Worm (Caenorhabditis elegans) whole organism, young adult: ENCODE data around the gene mab-10.
A peak's percentile ranks its signal among the peaks of the same experiment; 100 is the strongest.

Experiments
- B0019.2 ChIP-seq: fragments of 200-800 bp; sonication (Bioruptor generic); conservative IDR thresholded peaks from 2 replicates; pipeline ENCODE4 v1.3.6; 2022; ENCODE audit warnings: missing genetic modification reagents, missing genetic modification characterization, missing compliant biosample characterization
- B0035.1 ChIP-seq: sonication (generic microtip); optimal IDR thresholded peaks from 2 replicates; lab custom pipeline; 2016; ENCODE audit warnings: missing genetic modification characterization, mild to moderate bottlenecking, missing compliant biosample characterization, missing genotype, missing genetic modification reagents
- B0261.1 ChIP-seq: sonication (generic microtip); optimal IDR thresholded peaks from 2 replicates; lab custom pipeline; 2016; ENCODE audit warnings: mild to moderate bottlenecking, missing genetic modification characterization, moderate library complexity, missing compliant biosample characterization
- C06A6.2 ChIP-seq: fragments of 200-800 bp; sonication (Bioruptor generic); conservative IDR thresholded peaks from 2 replicates; pipeline ENCODE4 v1.3.6; 2022; ENCODE audit warnings: missing genetic modification characterization, missing compliant biosample characterization
- C17E4.6 ChIP-seq: fragments of 200-800 bp; sonication (Bioruptor generic); IDR thresholded peaks from 2 replicates; pipeline ENCODE4 v1.3.6; 2022; ENCODE audit warnings: missing genetic modification reagents, missing genetic modification characterization, missing compliant biosample characterization
- F10E7.11 ChIP-seq: sonication (generic microtip); optimal IDR thresholded peaks from 2 replicates; lab custom pipeline; 2017; ENCODE audit warnings: mild to moderate bottlenecking, missing genetic modification characterization, moderate library complexity, missing compliant biosample characterization
- F55B11.4 ChIP-seq: sonication (generic microtip); optimal IDR thresholded peaks from 2 replicates; lab custom pipeline; 2016; ENCODE audit warnings: missing compliant biosample characterization, missing genetic modification characterization, borderline replicate concordance; ENCODE audit not compliant: insufficient read depth
- F57A8.1 ChIP-seq: fragments of 200-800 bp; sonication (Bioruptor generic); optimal IDR thresholded peaks from 2 replicates; lab custom pipeline; 2018; ENCODE audit warnings: mild to moderate bottlenecking, missing genetic modification characterization, moderate library complexity, missing compliant biosample characterization
- F57C9.4 ChIP-seq: sonication (generic microtip); optimal IDR thresholded peaks from 2 replicates; lab custom pipeline; 2017; ENCODE audit warnings: mild to moderate bottlenecking, missing genetic modification characterization, missing compliant biosample characterization
- T07F8.4 ChIP-seq: sonication (generic microtip); optimal IDR thresholded peaks from 2 replicates; lab custom pipeline; 2016; ENCODE audit warnings: mild to moderate bottlenecking, missing genetic modification characterization, moderate library complexity, missing compliant biosample characterization
- Y53G8AR.9 ChIP-seq: fragments of 200-800 bp; sonication (Bioruptor generic); conservative IDR thresholded peaks from 2 replicates; pipeline ENCODE4 v1.3.6; 2022; ENCODE audit warnings: missing genetic modification reagents, missing genetic modification characterization, missing compliant biosample characterization
- Y95B8A.8 ChIP-seq: fragments of 200-800 bp; sonication (Bioruptor generic); IDR thresholded peaks from 2 replicates; pipeline ENCODE4 v1.3.6; 2022; ENCODE audit warnings: missing genetic modification reagents, missing genetic modification characterization, missing compliant biosample characterization
- ZK185.1 ChIP-seq: sonication (generic microtip); optimal IDR thresholded peaks from 2 replicates; lab custom pipeline; 2016; ENCODE audit warnings: mild to moderate bottlenecking, missing genetic modification characterization, missing compliant biosample characterization; ENCODE audit not compliant: poor library complexity, severe bottlenecking
- aptf-2 ChIP-seq: fragments of 200-800 bp; sonication (Bioruptor generic); conservative IDR thresholded peaks from 2 replicates; pipeline ENCODE4 v1.3.6; 2022; ENCODE audit warnings: missing genetic modification reagents, missing genetic modification characterization, missing compliant biosample characterization
- atf-7 ChIP-seq: sonication (generic microtip); optimal IDR thresholded peaks from 2 replicates; lab custom pipeline; 2017; ENCODE audit warnings: mild to moderate bottlenecking, missing genetic modification characterization, missing compliant biosample characterization
- cebp-2 ChIP-seq: fragments of 200-800 bp; sonication (Bioruptor generic); IDR thresholded peaks from 2 replicates; pipeline ENCODE4 v1.3.6; 2022; ENCODE audit warnings: missing genetic modification characterization, missing compliant biosample characterization
- ceh-91 ChIP-seq: fragments of 200-800 bp; sonication (Bioruptor generic); IDR thresholded peaks from 2 replicates; pipeline ENCODE4 v1.3.6; 2022; ENCODE audit warnings: missing genetic modification reagents, missing genetic modification characterization, missing compliant biosample characterization
- dpl-1 ChIP-seq: fragments of 150-350 bp; optimal IDR thresholded peaks from 2 replicates; lab custom pipeline; 2014; ENCODE audit warnings: missing biosample characterization, missing genetic modification reagents, missing genetic modification characterization
- egl-18 ChIP-seq: fragments of 200-800 bp; sonication (Bioruptor generic); IDR thresholded peaks from 2 replicates; pipeline ENCODE4 v1.3.6; 2022; ENCODE audit warnings: missing genetic modification reagents, missing genetic modification characterization, missing compliant biosample characterization
- egl-44 ChIP-seq: fragments of 200-800 bp; sonication (Bioruptor generic); IDR thresholded peaks from 2 replicates; pipeline ENCODE4 v1.3.6; 2022; ENCODE audit warnings: missing genetic modification reagents, missing genetic modification characterization, missing compliant biosample characterization
- fkh-3 ChIP-seq: sonication (generic microtip); optimal IDR thresholded peaks from 2 replicates; lab custom pipeline; 2016; ENCODE audit warnings: mild to moderate bottlenecking, missing genetic modification characterization, missing compliant biosample characterization
- gei-17 ChIP-seq: fragments of 200-800 bp; sonication (Bioruptor generic); optimal IDR thresholded peaks from 2 replicates; lab custom pipeline; 2018; ENCODE audit warnings: mild to moderate bottlenecking, missing genetic modification characterization, missing compliant biosample characterization
- him-1 ChIP-seq: sonication (generic microtip); optimal IDR thresholded peaks from 2 replicates; lab custom pipeline; 2016; ENCODE audit warnings: missing genotype, missing genetic modification reagents, missing genetic modification characterization, missing compliant biosample characterization
- hlh-12 ChIP-seq: sonication (generic microtip); optimal IDR thresholded peaks from 2 replicates; lab custom pipeline; 2016; ENCODE audit warnings: missing genetic modification characterization, missing compliant biosample characterization
- hlh-26 ChIP-seq: fragments of 200-800 bp; sonication (Bioruptor generic); conservative IDR thresholded peaks from 2 replicates; pipeline ENCODE4 v1.3.6; 2022; ENCODE audit warnings: missing genetic modification reagents, missing genetic modification characterization, missing compliant biosample characterization
- lag-1 ChIP-seq: fragments of 200-800 bp; sonication (Bioruptor generic); IDR thresholded peaks from 2 replicates; pipeline ENCODE4 v1.3.6; 2022; ENCODE audit warnings: missing genetic modification reagents, missing genetic modification characterization, missing compliant biosample characterization
- let-526 ChIP-seq: fragments of 200-800 bp; sonication (Bioruptor generic); IDR thresholded peaks from 2 replicates; pipeline ENCODE4 v1.3.6; 2022; ENCODE audit warnings: missing genetic modification reagents, missing genetic modification characterization, missing compliant biosample characterization
- lin-35 ChIP-seq, 3 experiments: fragments of 150-350 bp in 2 of 3; sonication (generic microtip) in 1 of 3; optimal IDR thresholded peaks; 2 replicates each; lab custom pipeline; 2014 to 2018; ENCODE audit warnings: missing biosample characterization in 3 of 3, missing genetic modification characterization in 3 of 3, missing genetic modification reagents in 3 of 3
- lsl-1 ChIP-seq: fragments of 200-800 bp; sonication (Bioruptor generic); optimal IDR thresholded peaks from 2 replicates; lab custom pipeline; 2018; ENCODE audit warnings: mild to moderate bottlenecking, missing genetic modification characterization, moderate library complexity, missing compliant biosample characterization
- lsy-27 ChIP-seq: sonication (generic microtip); optimal IDR thresholded peaks from 2 replicates; lab custom pipeline; 2017; ENCODE audit warnings: missing genetic modification characterization, mild to moderate bottlenecking, missing compliant biosample characterization, antibody characterized with exemption, missing genotype, borderline replicate concordance; ENCODE audit not compliant: insufficient read depth
- madf-6 ChIP-seq: fragments of 200-800 bp; sonication (Bioruptor generic); IDR thresholded peaks from 2 replicates; pipeline ENCODE4 v1.3.6; 2022; ENCODE audit warnings: missing genetic modification reagents, missing genetic modification characterization, missing compliant biosample characterization
- mcd-1 ChIP-seq: fragments of 200-800 bp; sonication (Bioruptor generic); IDR thresholded peaks from 2 replicates; pipeline ENCODE4 v1.3.6; 2022; ENCODE audit warnings: missing genetic modification reagents, missing genetic modification characterization, missing compliant biosample characterization
- mes-4 ChIP-seq: sonication (generic microtip); optimal IDR thresholded peaks from 2 replicates; lab custom pipeline; 2016; ENCODE audit warnings: missing genotype, missing genetic modification characterization, missing compliant biosample characterization
- mxl-1 ChIP-seq: sonication (generic microtip); optimal IDR thresholded peaks from 2 replicates; lab custom pipeline; 2016; ENCODE audit warnings: missing genetic modification characterization, missing compliant biosample characterization
- nhr-120 ChIP-seq: fragments of 200-800 bp; sonication (Bioruptor generic); IDR thresholded peaks from 2 replicates; pipeline ENCODE4 v1.3.6; 2022; ENCODE audit warnings: missing genetic modification characterization, missing compliant biosample characterization
- nhr-80 ChIP-seq: sonication (generic microtip); optimal IDR thresholded peaks from 2 replicates; lab custom pipeline; 2016; ENCODE audit warnings: missing genetic modification characterization, missing compliant biosample characterization
- nhr-90 ChIP-seq: sonication (generic microtip); optimal IDR thresholded peaks from 2 replicates; lab custom pipeline; 2016; ENCODE audit warnings: missing genotype, mild to moderate bottlenecking, missing genetic modification characterization, missing compliant biosample characterization
- pbrm-1 ChIP-seq: fragments of 200-800 bp; sonication (Bioruptor generic); IDR thresholded peaks from 2 replicates; pipeline ENCODE4 v1.3.6; 2022; ENCODE audit warnings: missing genetic modification reagents, missing genetic modification characterization, missing compliant biosample characterization
- rcor-1 ChIP-seq: fragments of 200-800 bp; sonication (Bioruptor generic); IDR thresholded peaks from 2 replicates; pipeline ENCODE4 v1.3.6; 2022; ENCODE audit warnings: missing genetic modification reagents, missing genetic modification characterization, missing compliant biosample characterization
- sdz-38 ChIP-seq: sonication (generic microtip); optimal IDR thresholded peaks from 2 replicates; lab custom pipeline; 2016; ENCODE audit warnings: missing genotype, missing genetic modification characterization, missing compliant biosample characterization
- somi-1 ChIP-seq: fragments of 200-800 bp; sonication (Bioruptor generic); optimal IDR thresholded peaks from 2 replicates; lab custom pipeline; 2018; ENCODE audit warnings: mild to moderate bottlenecking, missing genetic modification characterization, missing compliant biosample characterization
- tbx-9 ChIP-seq: sonication (generic microtip); optimal IDR thresholded peaks from 2 replicates; lab custom pipeline; 2016; ENCODE audit warnings: borderline replicate concordance, missing genetic modification characterization, inconsistent platforms, missing compliant biosample characterization
- zfh-2 ChIP-seq: fragments of 200-800 bp; sonication (Bioruptor generic); conservative IDR thresholded peaks from 2 replicates; pipeline ENCODE4 v1.3.6; 2022; ENCODE audit warnings: missing genetic modification reagents, missing genetic modification characterization, missing compliant biosample characterization
- ztf-25 ChIP-seq: fragments of 200-800 bp; sonication (Bioruptor generic); IDR thresholded peaks from 2 replicates; pipeline ENCODE4 v1.3.6; 2022; ENCODE audit warnings: missing genetic modification reagents, missing genetic modification characterization, missing compliant biosample characterization
- ztf-26 ChIP-seq: sonication (generic microtip); optimal IDR thresholded peaks from 2 replicates; lab custom pipeline; 2017; ENCODE audit warnings: missing genetic modification characterization, missing compliant biosample characterization
- ztf-28 ChIP-seq: fragments of 200-800 bp; sonication (Bioruptor generic); IDR thresholded peaks from 2 replicates; pipeline ENCODE4 v1.3.6; 2022; ENCODE audit warnings: missing genetic modification reagents, missing genetic modification characterization, missing compliant biosample characterization
- ztf-6 ChIP-seq: fragments of 200-800 bp; sonication (Bioruptor generic); IDR thresholded peaks from 2 replicates; pipeline ENCODE4 v1.3.6; 2022; ENCODE audit warnings: missing genetic modification reagents, missing genetic modification characterization, missing compliant biosample characterization

Gene mab-10

DNA sequence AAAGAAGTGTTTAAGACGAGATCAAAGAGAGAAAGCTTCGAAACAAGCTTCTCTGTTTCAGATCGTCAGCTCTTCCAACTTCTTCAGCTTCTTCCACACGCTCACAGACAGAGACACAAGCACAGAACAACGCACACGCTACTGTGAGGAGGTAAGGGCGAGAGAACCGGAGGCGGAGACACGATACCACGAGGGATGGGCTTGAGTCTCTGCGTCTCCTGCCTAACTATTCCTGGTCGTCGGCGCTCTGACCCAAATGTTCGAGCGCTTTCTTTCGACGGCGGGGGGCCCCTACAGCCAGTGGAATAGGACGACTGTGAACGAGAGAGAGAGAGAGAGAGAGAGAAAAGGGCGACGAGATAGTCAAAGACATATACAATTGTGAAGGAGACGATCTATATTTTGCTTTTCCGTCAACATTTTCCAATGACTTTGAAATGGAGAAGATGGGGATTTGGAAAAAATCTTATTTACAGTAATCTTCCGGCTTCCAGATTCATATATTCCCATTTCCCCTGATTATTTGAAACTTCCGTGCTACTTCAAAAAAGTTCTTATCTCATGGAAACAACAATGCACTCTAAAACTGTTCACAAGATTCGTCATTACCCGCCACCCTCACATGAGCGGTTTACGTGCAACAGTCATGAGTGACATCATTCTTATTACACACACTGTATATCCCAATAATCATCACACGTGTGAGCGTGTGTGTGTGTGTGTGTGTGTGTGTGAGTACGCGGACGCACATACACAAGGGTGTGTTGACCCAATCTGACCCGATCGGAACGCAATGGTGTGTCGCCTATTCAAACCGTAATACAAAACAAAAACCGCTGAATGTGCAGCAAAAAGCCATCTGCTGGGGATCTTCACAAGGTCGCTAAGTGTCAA lies 21.1 kb downstream of the mab-10 start:
- TF ChIP-seq ZK185.1 (tag; lab: Kevin White, UChicago) (peak; percentile 77), F57C9.4 (tag; lab: Kevin White, UChicago) (no peak), madf-6 (no peak), cebp-2 (GFP tag; lab: Robert Waterston, UW) (no peak), egl-18 (GFP tag; lab: Robert Waterston, UW) (no peak), sdz-38 (tag; lab: Kevin White, UChicago) (no peak), T07F8.4 (tag; lab: Kevin White, UChicago) (no peak), C06A6.2 (peak; percentile 54; the same call in 1 of the 2 replicates), rcor-1 (peak; percentile 65; the same call in 1 of the 2 replicates), nhr-80 (tag; lab: Kevin White, UChicago) (peak; percentile 33), mxl-1 (tag; lab: Kevin White, UChicago) (no peak), mcd-1 (peak; percentile 72), F55B11.4 (tag; lab: Kevin White, UChicago) (no peak), mes-4 (no peak), ztf-6 (peak; percentile 69; the same call in 1 of the 2 replicates), ztf-25 (0 out of 2 replicates have a peak, but pooled peaks have one; percentile 6), nhr-120 (no peak), lin-35 (GFP tag; optimal IDR thresholded peaks at IDR 0.05; lab: Kevin White, UChicago) (peak in 1 of 3 experiments; percentile 68), F10E7.11 (no peak), aptf-2 (GFP tag; lab: Robert Waterston, UW) (no peak), fkh-3 (no peak), B0261.1 (tag; lab: Kevin White, UChicago) (no peak), gei-17 (GFP tag; lab: Kevin White, UChicago) (no peak), zfh-2 (GFP tag; lab: Robert Waterston, UW) (peak; percentile 98), F57A8.1 (GFP tag; lab: Kevin White, UChicago) (no peak), him-1 (tag; lab: Kevin White, UChicago) (no peak), hlh-26 (GFP tag; lab: Robert Waterston, UW) (no peak), atf-7 (peak; percentile 91), egl-44 (no peak), pbrm-1 (GFP tag; lab: Robert Waterston, UW) (peak; percentile 59), dpl-1 (GFP tag; lab: Kevin White, UChicago) (no peak), nhr-90 (tag; lab: Kevin White, UChicago) (peak; percentile 9), lsl-1 (no peak), ceh-91 (GFP tag; lab: Robert Waterston, UW) (no peak), somi-1 (GFP tag; lab: Kevin White, UChicago) (no peak), lsy-27 (tag; lab: Kevin White, UChicago) (no peak), tbx-9 (no peak), Y95B8A.8 (no peak; the same call in 1 of the 2 replicates), ztf-28 (GFP tag; lab: Robert Waterston, UW) (0 out of 2 replicates have a peak, but pooled peaks have one; percentile 17), B0019.2 (GFP tag; lab: Robert Waterston, UW) (no peak), let-526 (GFP tag; lab: Robert Waterston, UW) (peak; percentile 88), B0035.1 (no peak), Y53G8AR.9 (GFP tag; lab: Robert Waterston, UW) (peak; percentile 71; the same call in 1 of the 2 replicates), C17E4.6 (GFP tag; lab: Robert Waterston, UW) (no peak), lag-1 (GFP tag; lab: Robert Waterston, UW) (no peak), ztf-26 (tag; lab: Kevin White, UChicago) (no peak), hlh-12 (no peak)
